Worm (Caenorhabditis elegans) whole organism, L3 larva: ENCODE measurements around the gene xbp-1.
A peak's percentile ranks its signal among the peaks of the same experiment; 100 is the strongest.

Experiments
- R02D3.7 ChIP-seq: fragments of 150-350 bp; optimal IDR thresholded peaks from 2 replicates; lab custom pipeline; 2014; ENCODE audit warnings: missing biosample characterization, missing genetic modification characterization
- ZK546.5 ChIP-seq: sonication (generic microtip); optimal IDR thresholded peaks from 2 replicates; lab custom pipeline; 2017; ENCODE audit warnings: missing biosample characterization, missing genetic modification characterization
- ama-1 ChIP-seq: fragments of 150-350 bp; optimal IDR thresholded peaks from 2 replicates; lab custom pipeline; 2018
- ceh-28 ChIP-seq: fragments of 150-350 bp; optimal IDR thresholded peaks from 2 replicates; lab custom pipeline; 2014; ENCODE audit warnings: missing biosample characterization, missing genetic modification reagents, missing genetic modification characterization
- ceh-82 ChIP-seq: fragments of 150-350 bp; optimal IDR thresholded peaks from 2 replicates; lab custom pipeline; 2014; ENCODE audit warnings: missing biosample characterization, missing genetic modification characterization
- egl-27 ChIP-seq: sonication (generic microtip); optimal IDR thresholded peaks from 4 replicates; lab custom pipeline; 2017; ENCODE audit warnings: missing biosample characterization, missing genetic modification reagents, missing genetic modification characterization
- egl-5 ChIP-seq: fragments of 150-350 bp; optimal IDR thresholded peaks from 2 replicates; lab custom pipeline; 2017; ENCODE audit warnings: missing biosample characterization, missing genetic modification reagents, missing genetic modification characterization, inconsistent platforms
- elt-1 ChIP-seq: fragments of 150-350 bp; optimal IDR thresholded peaks from 2 replicates; lab custom pipeline; 2014; ENCODE audit warnings: missing biosample characterization, missing genetic modification characterization
- elt-2 ChIP-seq: sonication (generic microtip); optimal IDR thresholded peaks from 2 replicates; lab custom pipeline; 2016; ENCODE audit warnings: missing genetic modification reagents, mild to moderate bottlenecking, missing genetic modification characterization, missing compliant biosample characterization
- elt-3 ChIP-seq, 3 experiments: fragments of 150-350 bp in 1 of 3; sonication (generic microtip) in 2 of 3; optimal IDR thresholded peaks; 2 replicates in 2 of 3; 4 replicates in 1 of 3; lab custom pipeline; 2014 to 2017; ENCODE audit warnings: missing biosample characterization in 3 of 3, missing genetic modification characterization in 3 of 3
- eor-1 ChIP-seq, 2 experiments: fragments of 150-350 bp; optimal IDR thresholded peaks; 2 replicates each; lab custom pipeline; 2014 to 2018; ENCODE audit warnings: missing biosample characterization in 2 of 2, missing genetic modification characterization in 2 of 2
- fkh-10 ChIP-seq: sonication (generic microtip); optimal IDR thresholded peaks from 2 replicates; lab custom pipeline; 2017; ENCODE audit warnings: missing biosample characterization, missing genetic modification reagents, missing genetic modification characterization
- fkh-2 ChIP-seq: fragments of 150-350 bp; optimal IDR thresholded peaks from 2 replicates; lab custom pipeline; 2014; ENCODE audit warnings: missing biosample characterization, missing genetic modification reagents, missing genetic modification characterization
- fos-1 ChIP-seq: fragments of 150-350 bp; optimal IDR thresholded peaks from 2 replicates; lab custom pipeline; 2014; ENCODE audit warnings: missing biosample characterization, missing genetic modification characterization
- hmg-11 ChIP-seq: sonication (generic microtip); optimal IDR thresholded peaks from 2 replicates; lab custom pipeline; 2016; ENCODE audit warnings: missing genetic modification characterization, missing compliant biosample characterization
- jun-1 ChIP-seq: fragments of 150-350 bp; optimal IDR thresholded peaks from 2 replicates; lab custom pipeline; 2014; ENCODE audit warnings: missing biosample characterization, missing genetic modification reagents, missing genetic modification characterization
- lin-15B ChIP-seq: fragments of 150-350 bp; optimal IDR thresholded peaks from 2 replicates; lab custom pipeline; 2014; ENCODE audit warnings: missing biosample characterization, missing genetic modification characterization
- lin-39 ChIP-seq: fragments of 150-350 bp; optimal IDR thresholded peaks from 2 replicates; lab custom pipeline; 2018; ENCODE audit warnings: missing biosample characterization, missing genetic modification reagents, missing genetic modification characterization
- lsy-12 ChIP-seq: sonication (generic microtip); optimal IDR thresholded peaks from 2 replicates; lab custom pipeline; 2016; ENCODE audit warnings: mild to moderate bottlenecking, missing genetic modification characterization, missing compliant biosample characterization
- mdl-1 ChIP-seq: fragments of 150-350 bp; optimal IDR thresholded peaks from 2 replicates; lab custom pipeline; 2014; ENCODE audit warnings: missing biosample characterization, missing genetic modification characterization
- mml-1 ChIP-seq: fragments of 150-350 bp; sonication (generic microtip); optimal IDR thresholded peaks from 3 replicates; lab custom pipeline; 2014; ENCODE audit warnings: missing biosample characterization, missing genetic modification characterization
- nfya-1 ChIP-seq: sonication (generic microtip); optimal IDR thresholded peaks from 2 replicates; lab custom pipeline; 2017; ENCODE audit warnings: missing genetic modification characterization, mild to moderate bottlenecking, missing compliant biosample characterization, antibody characterized with exemption, moderate library complexity; ENCODE audit not compliant: insufficient read depth
- nhr-12 ChIP-seq: fragments of 150-350 bp; optimal IDR thresholded peaks from 2 replicates; lab custom pipeline; 2014; ENCODE audit warnings: missing biosample characterization, missing genetic modification characterization
- nhr-23 ChIP-seq: fragments of 150-350 bp; optimal IDR thresholded peaks from 2 replicates; lab custom pipeline; 2014; ENCODE audit warnings: missing biosample characterization, missing genetic modification reagents, missing genetic modification characterization
- nhr-237 ChIP-seq: fragments of 150-350 bp; optimal IDR thresholded peaks from 2 replicates; lab custom pipeline; 2014; ENCODE audit warnings: missing biosample characterization, missing genetic modification characterization
- nhr-25 ChIP-seq: sonication (generic microtip); optimal IDR thresholded peaks from 2 replicates; lab custom pipeline; 2017; ENCODE audit warnings: missing biosample characterization, missing genetic modification characterization
- nhr-28 ChIP-seq: fragments of 150-350 bp; optimal IDR thresholded peaks from 2 replicates; lab custom pipeline; 2014; ENCODE audit warnings: missing biosample characterization, missing genetic modification characterization
- nhr-67 ChIP-seq: fragments of 150-350 bp; optimal IDR thresholded peaks from 2 replicates; lab custom pipeline; 2014; ENCODE audit warnings: missing biosample characterization, missing genetic modification characterization
- nhr-76 ChIP-seq: fragments of 150-350 bp; sonication (generic microtip); optimal IDR thresholded peaks from 5 replicates; lab custom pipeline; 2014; ENCODE audit warnings: missing biosample characterization, missing genetic modification characterization
- nhr-77 ChIP-seq: fragments of 150-350 bp; optimal IDR thresholded peaks from 2 replicates; lab custom pipeline; 2014; ENCODE audit warnings: missing biosample characterization, missing genetic modification characterization
- pha-4 ChIP-seq: fragments of 150-350 bp; optimal IDR thresholded peaks from 2 replicates; lab custom pipeline; 2014; ENCODE audit warnings: missing biosample characterization, missing genetic modification reagents, missing genetic modification characterization
- pqm-1 ChIP-seq: fragments of 150-350 bp; optimal IDR thresholded peaks from 2 replicates; lab custom pipeline; 2017; ENCODE audit warnings: missing biosample characterization, missing genetic modification characterization, inconsistent platforms
- sea-2 ChIP-seq: fragments of 150-350 bp; sonication (generic microtip); optimal IDR thresholded peaks from 4 replicates; lab custom pipeline; 2014; ENCODE audit warnings: missing biosample characterization, missing genetic modification reagents, missing genetic modification characterization
- snpc-4 ChIP-seq: fragments of 150-350 bp; optimal IDR thresholded peaks from 2 replicates; lab custom pipeline; 2014; ENCODE audit warnings: missing biosample characterization, missing genetic modification characterization
- tbx-2 ChIP-seq: sonication (generic microtip); optimal IDR thresholded peaks from 2 replicates; lab custom pipeline; 2016; ENCODE audit warnings: mild to moderate bottlenecking, missing genetic modification characterization, missing compliant biosample characterization
- unc-62 ChIP-seq: fragments of 150-350 bp; sonication (generic microtip); optimal IDR thresholded peaks from 4 replicates; lab custom pipeline; 2014; ENCODE audit warnings: missing biosample characterization, missing genetic modification reagents, missing genetic modification characterization
- zag-1 ChIP-seq: fragments of 150-350 bp; optimal IDR thresholded peaks from 2 replicates; lab custom pipeline; 2014; ENCODE audit warnings: missing biosample characterization, missing genetic modification characterization
- ztf-11 ChIP-seq: fragments of 150-350 bp; optimal IDR thresholded peaks from 2 replicates; lab custom pipeline; 2014; ENCODE audit warnings: missing biosample characterization, missing genetic modification characterization
- ztf-4 ChIP-seq: fragments of 150-350 bp; optimal IDR thresholded peaks from 2 replicates; lab custom pipeline; 2014; ENCODE audit warnings: missing biosample characterization, missing genetic modification characterization

xbp-1 gene

DNA sequence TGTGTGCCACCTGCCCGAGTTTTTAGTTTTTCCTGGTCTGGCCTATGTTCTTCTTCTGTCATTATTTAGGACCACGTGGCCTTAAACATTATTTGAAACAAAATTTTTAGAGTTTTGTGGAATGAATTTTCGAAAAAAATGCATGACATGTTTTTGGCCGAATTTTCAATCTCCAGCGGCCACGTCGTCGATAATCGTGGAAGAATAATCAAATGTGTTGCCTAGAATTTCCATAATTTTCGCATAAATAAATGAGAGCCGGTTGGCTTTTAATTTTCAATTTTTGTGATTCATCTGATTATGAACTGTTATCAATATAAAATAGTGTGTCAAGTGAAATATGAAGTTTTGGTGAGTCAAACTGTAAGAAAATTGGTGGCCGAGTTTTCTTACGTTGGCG, 32.7 kb upstream of the xbp-1 start, which contains the start of gene C01G12.16:
Gene C01G12.16 (plus strand): TSS at position 301 of the 400 bp plus-strand sequence.
- TF ChIP-seq nhr-12 (tag; lab: Kevin White, UChicago) = no peak
- TF ChIP-seq mml-1 (tag; lab: Kevin White, UChicago) = no peak
- no peak for TF ChIP-seq tbx-2 (tag; lab: Kevin White, UChicago)
- no peak for TF ChIP-seq nhr-23 (tag; lab: Kevin White, UChicago)
- TF ChIP-seq R02D3.7 (tag; lab: Kevin White, UChicago) = no peak
- no peak for TF ChIP-seq mdl-1 (tag; lab: Kevin White, UChicago)
- TF ChIP-seq ztf-11 (tag; lab: Kevin White, UChicago) = no peak

- TF ChIP-seq ama-1 (lab: Kevin White, UChicago) (no peak), tbx-2 (tag; lab: Kevin White, UChicago) (no peak), fkh-2 (no peak), snpc-4 (tag; lab: Kevin White, UChicago) (no peak), ZK546.5 (tag; lab: Kevin White, UChicago) (no peak), ceh-82 (no peak), nfya-1 (tag; lab: Kevin White, UChicago) (no peak), fos-1 (tag; lab: Kevin White, UChicago) (no peak), hmg-11 (tag; lab: Kevin White, UChicago) (no peak), sea-2 (GFP tag; lab: Kevin White, UChicago) (no peak), pha-4 (tag; lab: Kevin White, UChicago) (no peak), nhr-237 (tag; lab: Kevin White, UChicago) (no peak), R02D3.7 (tag; lab: Kevin White, UChicago) (no peak), ceh-28 (tag; lab: Kevin White, UChicago) (no peak), nhr-12 (tag; lab: Kevin White, UChicago) (no peak)
Measured at ce11 chrIII:4164071-4164470, 29.5 kb upstream of the xbp-1 start, which contains the start of gene C16C10.8. C16C10.8 (minus strand) TSS chrIII:4164171.

DNA sequence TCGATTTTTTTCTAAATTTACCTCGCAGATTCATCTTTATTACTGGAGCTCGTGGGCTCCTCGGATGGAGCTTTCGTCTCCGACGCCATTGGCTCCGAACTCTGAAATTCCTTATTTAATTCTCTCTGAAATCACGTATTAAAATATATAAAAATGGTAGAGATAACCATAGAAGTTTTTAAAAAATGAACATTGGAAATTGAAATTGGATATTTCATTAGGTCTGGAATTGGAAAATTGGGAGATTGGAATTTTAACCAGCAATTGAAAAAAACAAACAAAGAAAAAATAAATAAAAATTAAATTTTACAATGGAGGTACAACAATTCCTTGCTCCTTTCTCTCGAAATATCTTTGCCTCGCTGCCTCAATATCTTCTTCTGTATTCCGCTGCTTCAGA, 26.9 kb upstream of the xbp-1 start, which contains the start of gene rnf-5:
Gene rnf-5 (minus strand): TSS at position 101 of the 400 bp plus-strand sequence.
- TF ChIP-seq ztf-4 (tag; lab: Kevin White, UChicago) = no peak
- TF ChIP-seq nhr-28 = no peak
- no peak for TF ChIP-seq nfya-1 (tag; lab: Kevin White, UChicago)
- no peak for TF ChIP-seq lin-15B (tag; lab: Kevin White, UChicago)
- no peak for TF ChIP-seq lsy-12 (tag; lab: Kevin White, UChicago)
- TF ChIP-seq egl-5 (tag; lab: Kevin White, UChicago) = no peak
- TF ChIP-seq R02D3.7 (tag; lab: Kevin White, UChicago) = no peak
- no peak for TF ChIP-seq elt-1 (tag; lab: Kevin White, UChicago)
- no peak for TF ChIP-seq nhr-67 (tag; lab: Kevin White, UChicago)
- no peak for TF ChIP-seq pqm-1 (tag; lab: Kevin White, UChicago)
- TF ChIP-seq fkh-2 = no peak
- TF ChIP-seq elt-3 (tag; optimal IDR thresholded peaks at IDR 0.05; lab: Kevin White, UChicago) = no peak
- no peak for TF ChIP-seq snpc-4 (tag; lab: Kevin White, UChicago)

DNA sequence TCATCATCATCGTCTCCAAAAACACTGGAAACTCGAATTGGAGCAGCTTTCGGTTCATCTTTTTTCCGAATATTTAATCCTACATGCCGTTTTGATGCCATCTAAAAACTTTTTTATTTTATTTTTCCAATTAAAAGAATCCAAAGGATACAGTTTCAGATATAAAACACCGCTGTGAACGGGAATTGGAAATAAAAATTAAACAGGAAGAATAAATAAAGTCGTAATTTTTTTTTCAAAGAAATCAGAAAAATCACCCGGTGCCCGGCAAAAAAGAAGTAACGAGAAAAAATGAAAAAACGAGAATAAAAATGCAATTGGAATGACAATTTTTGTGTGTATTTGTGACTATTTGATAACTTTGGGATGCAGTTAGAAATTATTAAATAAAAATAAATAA, 24.9 kb upstream of the xbp-1 start, which contains the start of gene ccdc-55:
Gene ccdc-55 (minus strand): TSS at position 101 of the 400 bp plus-strand sequence.
- TF ChIP-seq lin-39 (tag; lab: Kevin White, UChicago) (no peak), fkh-2 (no peak), eor-1 (tag; optimal IDR thresholded peaks at IDR 0.05; lab: Kevin White, UChicago) (no peak), nhr-237 (tag; lab: Kevin White, UChicago) (no peak), nhr-67 (tag; lab: Kevin White, UChicago) (no peak)

DNA sequence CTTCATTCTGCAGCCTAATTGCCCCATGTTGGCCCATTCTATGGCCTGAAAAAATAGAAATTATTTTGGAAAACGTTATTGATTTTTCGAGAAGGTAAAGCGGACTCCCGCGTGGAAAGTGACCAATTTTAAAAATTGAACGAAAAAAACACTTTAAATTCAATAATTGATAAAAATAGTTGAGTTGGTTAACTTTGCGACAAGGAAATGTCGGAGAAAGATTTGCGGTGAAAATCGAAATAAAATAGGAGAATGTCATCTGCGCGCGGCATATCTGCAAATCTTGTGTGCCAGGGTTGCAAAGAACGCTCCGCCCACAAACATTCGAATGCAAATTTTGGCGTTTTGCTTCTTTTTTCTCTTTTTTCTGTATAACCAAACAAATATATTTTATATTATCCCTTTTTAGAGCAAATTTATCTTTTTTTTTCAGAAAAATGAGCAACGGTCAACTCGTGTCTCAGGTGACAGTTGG, 22.7 kb upstream of the xbp-1 start, which contains the start of the genes rnf-121 and C16C10.4:
Gene rnf-121 (minus strand): TSS at position 51 of the 475 bp plus-strand sequence.
Gene C16C10.4 (plus strand): TSS at position 434 of the 475 bp plus-strand sequence.
- TF ChIP-seq ZK546.5 (tag; lab: Kevin White, UChicago) (no peak), pha-4 (tag; lab: Kevin White, UChicago) (peak; percentile 59), zag-1 (tag; lab: Kevin White, UChicago) (no peak), nhr-237 (tag; lab: Kevin White, UChicago) (no peak), fos-1 (tag; lab: Kevin White, UChicago) (no peak), elt-2 (tag; lab: Kevin White, UChicago) (peak; percentile 22), ztf-11 (tag; lab: Kevin White, UChicago) (no peak), pqm-1 (tag; lab: Kevin White, UChicago) (no peak), ztf-4 (tag; lab: Kevin White, UChicago) (no peak), ceh-28 (tag; lab: Kevin White, UChicago) (peak; percentile 44), egl-27 (no peak), R02D3.7 (tag; lab: Kevin White, UChicago) (peak; percentile 29), nhr-76 (tag; lab: Kevin White, UChicago) (no peak), snpc-4 (tag; lab: Kevin White, UChicago) (peak; percentile 64), nhr-28 (no peak), unc-62 (GFP tag; lab: Kevin White, UChicago) (no peak), tbx-2 (tag; lab: Kevin White, UChicago) (peak; percentile 17), lsy-12 (tag; lab: Kevin White, UChicago) (peak; percentile 52), lin-15B (tag; lab: Kevin White, UChicago) (peak; percentile 33), nhr-77 (tag; lab: Kevin White, UChicago) (no peak), nhr-12 (tag; lab: Kevin White, UChicago) (no peak), nfya-1 (tag; lab: Kevin White, UChicago) (no peak), mdl-1 (tag; lab: Kevin White, UChicago) (no peak), fkh-10 (GFP tag; lab: Kevin White, UChicago) (no peak), nhr-25 (tag; lab: Kevin White, UChicago) (peak; percentile 22), hmg-11 (tag; lab: Kevin White, UChicago) (peak; percentile 87), ceh-82 (no peak), eor-1 (tag; optimal IDR thresholded peaks at IDR 0.05; lab: Kevin White, UChicago) (no peak), nhr-23 (tag; lab: Kevin White, UChicago) (peak; percentile 55), fkh-2 (no peak), jun-1 (tag; lab: Kevin White, UChicago) (no peak)
